Worm (Caenorhabditis elegans): ENCODE results near the gene ptr-18.

ptr-18 gene

DNA sequence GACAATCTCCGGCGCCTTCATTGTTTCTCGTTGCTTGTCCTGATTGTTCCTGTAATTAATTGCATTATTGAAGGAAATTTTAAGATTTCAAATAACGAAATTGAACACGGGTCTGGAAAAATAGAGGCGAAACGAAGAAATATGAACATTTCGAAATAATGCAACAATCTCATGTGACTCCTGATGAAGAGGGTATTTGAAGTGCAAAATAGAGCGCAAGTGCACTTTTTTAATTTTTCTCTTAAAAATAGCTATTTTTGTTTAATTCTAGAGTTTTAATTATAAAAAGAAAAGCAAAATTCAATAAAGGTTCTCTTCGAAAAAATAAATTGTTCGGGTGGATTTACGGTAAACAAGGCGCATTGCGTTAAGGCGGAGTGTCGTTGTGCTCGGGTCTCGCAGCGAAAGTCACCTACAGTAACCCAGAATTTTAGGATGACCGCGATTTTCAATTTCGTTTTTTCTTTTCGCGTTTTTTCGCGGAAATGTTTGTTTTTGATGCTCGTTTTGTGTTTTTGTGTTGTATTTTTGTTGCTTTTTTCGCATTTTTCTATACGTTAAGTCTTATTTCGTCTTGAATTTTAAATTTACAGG is 46.3 kb upstream of the ptr-18 start, which contains the start of the genes F58G1.2 and wago-4 (continued):
- TF ChIP-seq Y56A3A.18 (GFP tag; IDR thresholded peaks at IDR 0.05) (no peak), madf-8 (GFP tag; conservative IDR thresholded peaks at IDR 0.05) (peak; percentile 83), C17E4.6 (GFP tag; IDR thresholded peaks at IDR 0.05) (no peak), nhr-120 (GFP tag; IDR thresholded peaks at IDR 0.05) (no peak), dox-1 (GFP tag; IDR thresholded peaks at IDR 0.05) (peak; percentile 82), lin-40 (tag; optimal IDR thresholded peaks at IDR 0.05) (no peak), B0019.2 (GFP tag; conservative IDR thresholded peaks at IDR 0.05) (no peak; the same call in 1 of the 2 replicates), F57C9.4 (tag; optimal IDR thresholded peaks at IDR 0.05) (no peak), hrde-1 (tag; optimal IDR thresholded peaks at IDR 0.05; ENCODE audit: borderline replicate concordance) (no peak), sea-2 (GFP tag; IDR thresholded peaks at IDR 0.05) (no peak), mel-28 (tag; optimal IDR thresholded peaks at IDR 0.05; ENCODE audit: borderline replicate concordance) (no peak), ceh-40 (GFP tag; IDR thresholded peaks at IDR 0.05) (no peak), nfyb-1 (GFP tag; IDR thresholded peaks at IDR 0.05) (no peak), K11D2.4 (GFP tag; IDR thresholded peaks at IDR 0.05) (no peak), F10E7.11 (tag; optimal IDR thresholded peaks at IDR 0.05) (no peak), dpff-1 (tag; optimal IDR thresholded peaks at IDR 0.05) (no peak), hlh-26 (GFP tag; conservative IDR thresholded peaks at IDR 0.05) (no peak), bed-2 (GFP tag; IDR thresholded peaks at IDR 0.05) (no peak), T07F8.4 (tag; optimal IDR thresholded peaks at IDR 0.05) (no peak), let-526 (GFP tag; IDR thresholded peaks at IDR 0.05) (no peak), hmg-1.2 (GFP tag; IDR thresholded peaks at IDR 0.05) (peak; percentile 37; the same call in 1 of the 2 replicates), snpc-1.3 (tag; optimal IDR thresholded peaks at IDR 0.05; ENCODE audit: insufficient read depth) (peak; percentile 53), bed-1 (GFP tag; IDR thresholded peaks at IDR 0.05) (no peak), ceh-91 (GFP tag; IDR thresholded peaks at IDR 0.05) (peak; percentile 92), tlf-1 (GFP tag; optimal IDR thresholded peaks at IDR 0.05) (peak; percentile 43), attf-3 (GFP tag; conservative IDR thresholded peaks at IDR 0.05) (peak; percentile 100), efl-1 (GFP tag; optimal IDR thresholded peaks at IDR 0.05) (peak; percentile 90), sdz-38 (tag; optimal IDR thresholded peaks at IDR 0.05) (no peak), athp-1 (tag; optimal IDR thresholded peaks at IDR 0.05) (no peak), F57A8.1 (GFP tag; optimal IDR thresholded peaks at IDR 0.05) (no peak), B0035.1 (tag; optimal IDR thresholded peaks at IDR 0.05) (no peak), mcd-1 (GFP tag; IDR thresholded peaks at IDR 0.05) (peak; percentile 60), attf-6 (GFP tag; IDR thresholded peaks at IDR 0.05) (no peak), atf-7 (tag; optimal IDR thresholded peaks at IDR 0.05) (no peak), C06A6.2 (GFP tag; conservative IDR thresholded peaks at IDR 0.05) (no peak), rec-8 (tag; optimal IDR thresholded peaks at IDR 0.05) (no peak), snpc-4 (GFP tag; optimal IDR thresholded peaks at IDR 0.05) (no peak), snpc-4 (tag; optimal IDR thresholded peaks at IDR 0.05) (peak in 3 of 4 experiments; percentile 26 to 50 (median 30)), ets-4 (GFP tag; optimal IDR thresholded peaks at IDR 0.05) (no peak), zfh-2 (GFP tag; conservative IDR thresholded peaks at IDR 0.05) (no peak), nfya-2 (GFP tag; IDR thresholded peaks at IDR 0.05) (no peak), T26A5.8 (tag; optimal IDR thresholded peaks at IDR 0.05) (no peak), unc-130 (GFP tag; optimal IDR thresholded peaks at IDR 0.05) (peak; percentile 10), Y95B8A.8 (GFP tag; IDR thresholded peaks at IDR 0.05) (0 out of 2 replicates have a peak, but pooled peaks have one; percentile 24), lin-54 (GFP tag; optimal IDR thresholded peaks at IDR 0.05) (peak; percentile 70), cebp-1 (GFP tag; IDR thresholded peaks at IDR 0.05) (no peak), cebp-1 (tag; optimal IDR thresholded peaks at IDR 0.05) (peak; percentile 51), ztf-18 (tag; optimal IDR thresholded peaks at IDR 0.05) (no peak)
